Fruit fly (Drosophila melanogaster) whole organism, embryonic: ENCODE data around the gene chb.

Experiments used
- Asciz ChIP-seq: fragments of 200-800 bp; sonication (Bioruptor generic); optimal IDR thresholded peaks from 2 replicates; lab custom pipeline; 2017; ENCODE audit warnings: missing biosample characterization, mild to moderate bottlenecking, missing genetic modification characterization, missing genetic modification reagents
- CG10543 ChIP-seq: fragments of 200-800 bp; sonication (Bioruptor generic); optimal IDR thresholded peaks from 3 replicates; lab custom pipeline; 2017; ENCODE audit warnings: missing biosample characterization, mild to moderate bottlenecking, missing genetic modification characterization, moderate library complexity
- CG10565 ChIP-seq: fragments of 200-800 bp; sonication (Bioruptor generic); optimal IDR thresholded peaks from 3 replicates; lab custom pipeline; 2016; ENCODE audit warnings: missing biosample characterization, mild to moderate bottlenecking, missing genetic modification characterization
- CG13287 ChIP-seq: fragments of 200-800 bp; sonication (Bioruptor generic); IDR thresholded peaks from 2 replicates; pipeline ENCODE4 v1.3.6; 2022; ENCODE audit warnings: missing biosample characterization, missing genetic modification characterization; ENCODE audit not compliant: partially characterized antibody
- CG13624 ChIP-seq: fragments of 200-800 bp; sonication (Bioruptor generic); optimal IDR thresholded peaks from 2 replicates; lab custom pipeline; 2016; ENCODE audit warnings: missing biosample characterization, missing genetic modification characterization
- CG13775 ChIP-seq: fragments of 200-800 bp; sonication (Bioruptor generic); optimal IDR thresholded peaks from 3 replicates; lab custom pipeline; 2017; ENCODE audit warnings: missing biosample characterization, mild to moderate bottlenecking, missing genetic modification characterization
- CG15073 ChIP-seq: fragments of 200-800 bp; sonication (Bioruptor generic); optimal IDR thresholded peaks from 2 replicates; lab custom pipeline; 2016; ENCODE audit warnings: missing biosample characterization, missing genetic modification characterization
- CG1602 ChIP-seq: fragments of 200-800 bp; sonication (Bioruptor generic); optimal IDR thresholded peaks from 3 replicates; lab custom pipeline; 2016; ENCODE audit warnings: missing biosample characterization, missing genetic modification characterization
- CG16813 ChIP-seq: fragments of 200-800 bp; sonication (Bioruptor generic); IDR thresholded peaks from 3 replicates; pipeline ENCODE4 v1.3.6; 2022; ENCODE audit warnings: missing biosample characterization, missing genetic modification characterization; ENCODE audit not compliant: partially characterized antibody
- CG31224 ChIP-seq: fragments of 200-800 bp; sonication (Bioruptor generic); IDR thresholded peaks from 2 replicates; pipeline ENCODE4 v1.3.6; 2022; ENCODE audit warnings: missing biosample characterization, missing genetic modification characterization
- CG4328 ChIP-seq: fragments of 200-800 bp; sonication (Bioruptor generic); optimal IDR thresholded peaks from 3 replicates; lab custom pipeline; 2017; ENCODE audit warnings: missing biosample characterization, missing genetic modification reagents, missing genetic modification characterization
- CG4707 ChIP-seq: fragments of 200-800 bp; sonication (Bioruptor generic); optimal IDR thresholded peaks from 2 replicates; lab custom pipeline; 2018; ENCODE audit warnings: missing biosample characterization, mild to moderate bottlenecking, missing genetic modification characterization, moderate library complexity
- CG5245 ChIP-seq: fragments of 200-800 bp; sonication (Bioruptor generic); optimal IDR thresholded peaks from 3 replicates; lab custom pipeline; 2016; ENCODE audit warnings: missing biosample characterization, missing genetic modification characterization
- CG5953 ChIP-seq: fragments of 200-800 bp; sonication (Bioruptor generic); IDR thresholded peaks from 2 replicates; pipeline ENCODE4 v1.3.6; 2022; ENCODE audit warnings: missing biosample characterization, missing genetic modification characterization
- CG6175 ChIP-seq: fragments of 200-800 bp; sonication (Bioruptor generic); IDR thresholded peaks from 3 replicates; pipeline ENCODE4 v1.3.6; 2022; ENCODE audit warnings: missing biosample characterization, missing genetic modification characterization
- CG6254 ChIP-seq: fragments of 200-800 bp; sonication (Bioruptor generic); optimal IDR thresholded peaks from 3 replicates; lab custom pipeline; 2017; ENCODE audit warnings: mild to moderate bottlenecking, missing biosample characterization, missing genetic modification reagents, missing genetic modification characterization
- CG6765 ChIP-seq: fragments of 200-800 bp; sonication (Bioruptor generic); optimal IDR thresholded peaks from 3 replicates; lab custom pipeline; 2017; ENCODE audit warnings: missing biosample characterization, mild to moderate bottlenecking, missing genetic modification characterization
- D19A ChIP-seq: fragments of 200-800 bp; optimal IDR thresholded peaks from 3 replicates; lab custom pipeline; 2019; ENCODE audit warnings: missing biosample characterization, mild to moderate bottlenecking, missing genetic modification characterization, moderate library complexity
- Doc3 ChIP-seq: fragments of 200-800 bp; sonication (Bioruptor generic); IDR thresholded peaks from 3 replicates; pipeline ENCODE4 v1.3.6; 2022; ENCODE audit warnings: missing biosample characterization, missing genetic modification characterization; ENCODE audit not compliant: partially characterized antibody
- Drgx ChIP-seq: fragments of 200-800 bp; sonication (Bioruptor generic); IDR thresholded peaks from 2 replicates; pipeline ENCODE4 v1.3.6; 2022; ENCODE audit warnings: missing biosample characterization, missing genetic modification characterization
- E2f1 ChIP-seq: fragments of 200-800 bp; sonication (Bioruptor generic); IDR thresholded peaks from 2 replicates; pipeline ENCODE4 v1.3.6; 2022; ENCODE audit warnings: missing biosample characterization, missing genetic modification characterization
- Ets97D ChIP-seq: fragments of 200-800 bp; sonication (Bioruptor generic); optimal IDR thresholded peaks from 3 replicates; lab custom pipeline; 2016; ENCODE audit warnings: missing biosample characterization, missing genetic modification characterization
- Optix ChIP-seq: fragments of 200-800 bp; sonication (Bioruptor generic); IDR thresholded peaks from 3 replicates; pipeline ENCODE4 v1.3.6; 2022; ENCODE audit warnings: missing biosample characterization, missing genetic modification characterization
- Vsx1 ChIP-seq: fragments of 200-800 bp; sonication (Bioruptor generic); optimal IDR thresholded peaks from 2 replicates; lab custom pipeline; 2017; ENCODE audit warnings: missing biosample characterization, mild to moderate bottlenecking, missing genetic modification characterization, missing genetic modification reagents
- bcd ChIP-seq: fragments of 200-800 bp; sonication (Bioruptor generic); optimal IDR thresholded peaks from 2 replicates; lab custom pipeline; 2017; ENCODE audit warnings: missing biosample characterization, mild to moderate bottlenecking, missing genetic modification characterization
- cas ChIP-seq: fragments of 200-800 bp; sonication (Bioruptor generic); IDR thresholded peaks from 2 replicates; pipeline ENCODE4 v1.3.6; 2022; ENCODE audit warnings: missing biosample characterization, missing genetic modification characterization
- corto ChIP-seq: fragments of 200-800 bp; sonication (Bioruptor generic); optimal IDR thresholded peaks from 2 replicates; lab custom pipeline; 2016; ENCODE audit warnings: missing biosample characterization, mild to moderate bottlenecking, missing genetic modification characterization, moderate library complexity
- emc ChIP-seq: fragments of 200-800 bp; sonication (Bioruptor generic); optimal IDR thresholded peaks from 2 replicates; lab custom pipeline; 2016; ENCODE audit warnings: missing biosample characterization, missing genetic modification characterization
- ftz-f1 ChIP-seq: fragments of 200-800 bp; sonication (Bioruptor generic); optimal IDR thresholded peaks from 2 replicates; lab custom pipeline; 2016; ENCODE audit warnings: missing biosample characterization, missing genetic modification characterization
- gce ChIP-seq: fragments of 200-800 bp; sonication (Bioruptor generic); IDR thresholded peaks from 3 replicates; pipeline ENCODE4 v1.3.6; 2022; ENCODE audit warnings: missing biosample characterization, missing genetic modification characterization
- grau ChIP-seq: fragments of 200-800 bp; optimal IDR thresholded peaks from 3 replicates; lab custom pipeline; 2019; ENCODE audit warnings: missing biosample characterization, mild to moderate bottlenecking, missing genetic modification characterization, moderate library complexity
- hbn ChIP-seq: fragments of 200-800 bp; sonication (Bioruptor generic); IDR thresholded peaks from 2 replicates; pipeline ENCODE4 v1.3.6; 2022; ENCODE audit warnings: missing biosample characterization, missing genetic modification characterization; ENCODE audit not compliant: partially characterized antibody
- insv ChIP-seq, 2 experiments: fragments of 200-800 bp; sonication (Bioruptor generic); optimal IDR thresholded peaks; 3 replicates each; lab custom pipeline; 2016 to 2018; ENCODE audit warnings: missing biosample characterization in 2 of 2, missing genetic modification characterization in 2 of 2
- jumu ChIP-seq: fragments of 200-800 bp; sonication (Bioruptor generic); optimal IDR thresholded peaks from 3 replicates; lab custom pipeline; 2016; ENCODE audit warnings: missing biosample characterization, missing genetic modification characterization
- klu ChIP-seq: fragments of 200-800 bp; sonication (Bioruptor generic); IDR thresholded peaks from 2 replicates; pipeline ENCODE4 v1.3.6; 2022; ENCODE audit warnings: missing biosample characterization, missing genetic modification characterization
- lab ChIP-seq: fragments of 200-800 bp; sonication (Bioruptor generic); optimal IDR thresholded peaks from 3 replicates; lab custom pipeline; 2017; ENCODE audit warnings: missing biosample characterization, missing genetic modification characterization, mild to moderate bottlenecking, moderate library complexity, missing genetic modification reagents
- lilli ChIP-seq: fragments of 200-800 bp; sonication (Bioruptor generic); optimal IDR thresholded peaks from 3 replicates; lab custom pipeline; 2016; ENCODE audit warnings: missing biosample characterization, missing genetic modification characterization
- lov ChIP-seq, 2 experiments: fragments of 200-800 bp in 1 of 2; fragments of >200 bp in 1 of 2; sonication (Bioruptor generic) in 1 of 2; IDR thresholded peaks in 1 of 2; optimal IDR thresholded peaks in 1 of 2; 2 replicates in 1 of 2; 3 replicates in 1 of 2; pipeline versions ENCODE4 v1.3.6 to Lab custom; 2017 to 2022; ENCODE audit warnings: missing biosample characterization in 1 of 2, missing genetic modification characterization in 1 of 2
- nmo ChIP-seq: fragments of 200-800 bp; sonication (Bioruptor generic); optimal IDR thresholded peaks from 2 replicates; lab custom pipeline; 2018; ENCODE audit warnings: missing biosample characterization, mild to moderate bottlenecking, missing genetic modification characterization, moderate library complexity
- onecut ChIP-seq: fragments of 200-800 bp; sonication (Bioruptor generic); IDR thresholded peaks from 2 replicates; pipeline ENCODE4 v1.3.6; 2022; ENCODE audit warnings: missing biosample characterization, missing genetic modification characterization
- pan ChIP-seq, 4 experiments: fragments of >200 bp in 3 of 4; fragments of 200-800 bp in 1 of 4; sonication (Bioruptor generic) in 1 of 4; optimal IDR thresholded peaks in 3 of 4; IDR thresholded peaks in 1 of 4; 2 replicates each; pipeline versions ENCODE4 v1.3.6 to Lab custom; 2017 to 2022; ENCODE audit warnings: missing biosample characterization in 2 of 4, missing genetic modification characterization in 2 of 4, mixed read lengths in 1 of 4
- pho ChIP-seq: fragments of 200-800 bp; sonication (Bioruptor generic); optimal IDR thresholded peaks from 2 replicates; lab custom pipeline; 2016; ENCODE audit warnings: missing biosample characterization, missing genetic modification characterization
- pum ChIP-seq: fragments of 200-800 bp; sonication (Bioruptor generic); optimal IDR thresholded peaks from 2 replicates; lab custom pipeline; 2016; ENCODE audit warnings: missing biosample characterization, missing genetic modification characterization
- sc ChIP-seq, 3 experiments: fragments of >200 bp in 2 of 3; fragments of 200-800 bp in 1 of 3; sonication (Bioruptor generic) in 1 of 3; optimal IDR thresholded peaks; 2 replicates in 2 of 3; 3 replicates in 1 of 3; lab custom pipeline; 2017; ENCODE audit warnings: mild to moderate bottlenecking in 1 of 3, missing biosample characterization in 1 of 3, missing genetic modification characterization in 1 of 3, missing genetic modification reagents in 1 of 3
- tll ChIP-seq, 2 experiments: fragments of 200-800 bp in 1 of 2; fragments of >200 bp in 1 of 2; sonication (Bioruptor generic) in 1 of 2; optimal IDR thresholded peaks; 2 replicates each; lab custom pipeline; 2017 to 2019; ENCODE audit warnings: missing biosample characterization in 2 of 2, missing genetic modification characterization in 2 of 2, mild to moderate bottlenecking in 1 of 2, moderate library complexity in 1 of 2
- wek ChIP-seq: fragments of 200-800 bp; sonication (Bioruptor generic); optimal IDR thresholded peaks from 3 replicates; lab custom pipeline; 2018; ENCODE audit warnings: missing biosample characterization, mild to moderate bottlenecking, missing genetic modification characterization, moderate library complexity
- z ChIP-seq: fragments of 200-800 bp; sonication (Bioruptor generic); IDR thresholded peaks from 3 replicates; pipeline ENCODE4 v1.3.6; 2022; ENCODE audit warnings: missing biosample characterization, missing genetic modification characterization
- zen2 ChIP-seq: fragments of 200-800 bp; sonication (Bioruptor generic); IDR thresholded peaks from 3 replicates; pipeline ENCODE4 v1.3.6; 2022; ENCODE audit warnings: missing biosample characterization, missing genetic modification characterization; ENCODE audit not compliant: partially characterized antibody

chb gene

DNA sequence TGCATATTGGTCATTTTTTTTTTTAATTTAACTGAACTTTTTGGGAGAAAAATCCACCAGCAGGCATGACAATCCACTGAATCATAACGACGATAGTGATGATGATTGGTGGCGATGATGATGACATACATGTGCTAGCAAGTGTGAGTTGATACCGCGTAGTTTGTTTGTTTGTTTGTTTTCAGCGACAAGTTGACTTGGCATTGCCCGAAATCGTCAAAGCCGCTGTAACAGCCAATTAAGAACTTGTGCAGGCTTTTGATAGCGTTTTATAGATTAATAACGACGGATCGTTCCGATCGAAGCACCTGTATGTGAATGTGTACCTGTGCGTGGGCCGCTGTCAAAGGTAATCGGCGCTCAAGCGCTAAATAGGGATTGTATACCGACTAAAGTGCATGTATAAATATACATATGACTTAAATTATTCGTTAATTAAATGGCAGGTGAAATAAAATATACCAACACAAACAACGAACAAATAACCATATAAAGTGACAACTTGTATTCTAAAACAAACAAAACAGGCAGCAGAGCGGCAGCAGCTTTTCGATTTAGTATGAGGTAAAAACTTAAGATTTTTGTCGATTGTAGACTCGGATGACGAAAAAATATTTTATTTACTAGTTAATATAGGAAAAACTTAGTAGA, 28.7 kb downstream of the chb start (continued):
- no peak for TF ChIP-seq emc
- no peak for TF ChIP-seq lilli (GFP tag; lab: Kevin White, UChicago)
- no peak for TF ChIP-seq lov (optimal IDR thresholded peaks at IDR 0.05; lab: Kevin White, UChicago)
- no peak for TF ChIP-seq lov (GFP tag; IDR thresholded peaks at IDR 0.05; lab: Robert Waterston, UW)
- no peak for TF ChIP-seq CG15073
- no peak for TF ChIP-seq tll (GFP tag; optimal IDR thresholded peaks at IDR 0.05; lab: Kevin White, UChicago)
- no peak for TF ChIP-seq CG31224
- TF ChIP-seq corto (GFP tag; lab: Kevin White, UChicago), result no peak
- TF ChIP-seq insv (GFP tag; optimal IDR thresholded peaks at IDR 0.05; lab: Kevin White, UChicago), result no peak
- no peak for TF ChIP-seq D19A (tag; lab: Kevin White, UChicago)
- 0 out of 2 replicates have a peak, but pooled peaks have one; percentile 18 for TF ChIP-seq cas (GFP tag; lab: Robert Waterston, UW)
- TF ChIP-seq CG13775 (GFP tag; lab: Kevin White, UChicago), result no peak
- TF ChIP-seq CG4707 (GFP tag; lab: Kevin White, UChicago), result no peak
- TF ChIP-seq gce, result no peak
- TF ChIP-seq CG4328 (GFP tag; lab: Kevin White, UChicago), result no peak
- 0 out of 2 replicates have a peak, but pooled peaks have one; percentile 27 for TF ChIP-seq Drgx (GFP tag; lab: Robert Waterston, UW)
- no peak for TF ChIP-seq pum (GFP tag; lab: Kevin White, UChicago)
- no peak for TF ChIP-seq hbn
- no peak for TF ChIP-seq CG5245 (GFP tag; lab: Kevin White, UChicago)
- no peak for TF ChIP-seq Asciz (GFP tag; lab: Kevin White, UChicago)
- TF ChIP-seq zen2, result no peak
- TF ChIP-seq z (GFP tag; lab: Robert Waterston, UW), result no peak
- peak; percentile 82 for TF ChIP-seq Vsx1 (GFP tag; lab: Kevin White, UChicago)
- TF ChIP-seq CG6254, result no peak
- TF ChIP-seq Doc3 (GFP tag; lab: Robert Waterston, UW), result no peak
- TF ChIP-seq CG10543 (GFP tag; lab: Kevin White, UChicago), result no peak
- TF ChIP-seq CG10565, result no peak
- no peak for TF ChIP-seq CG5953
- no peak for TF ChIP-seq pan (optimal IDR thresholded peaks at IDR 0.05; lab: Kevin White, UChicago)
- no peak for TF ChIP-seq pan (GFP tag; optimal IDR thresholded peaks at IDR 0.05 in 1 of 2, IDR thresholded peaks at IDR 0.05 in 1 of 2)
- no peak for TF ChIP-seq jumu (GFP tag; lab: Kevin White, UChicago)
- no peak for TF ChIP-seq klu (GFP tag; lab: Robert Waterston, UW)
- no peak for TF ChIP-seq CG16813 (GFP tag; lab: Robert Waterston, UW)
- no peak for TF ChIP-seq pho (GFP tag; lab: Kevin White, UChicago)
- 0 out of 3 replicates have a peak, but pooled peaks have one; percentile 19 for TF ChIP-seq Optix (GFP tag; lab: Robert Waterston, UW)
- TF ChIP-seq Ets97D, result no peak
- TF ChIP-seq CG13287 (GFP tag; lab: Robert Waterston, UW), result no peak
- TF ChIP-seq sc (optimal IDR thresholded peaks at IDR 0.05; lab: Kevin White, UChicago), result no peak
- TF ChIP-seq sc (GFP tag; optimal IDR thresholded peaks at IDR 0.05; lab: Kevin White, UChicago), result no peak
- no peak for TF ChIP-seq nmo (GFP tag; lab: Kevin White, UChicago)
- no peak for TF ChIP-seq onecut (GFP tag; lab: Robert Waterston, UW)
- no peak for TF ChIP-seq CG13624 (GFP tag; lab: Kevin White, UChicago)
- TF ChIP-seq lab (GFP tag; lab: Kevin White, UChicago), result peak; percentile 5
- no peak for TF ChIP-seq CG1602 (GFP tag; lab: Kevin White, UChicago)
- no peak for TF ChIP-seq ftz-f1 (GFP tag; lab: Kevin White, UChicago)
- TF ChIP-seq bcd (GFP tag; lab: Kevin White, UChicago), result no peak
- TF ChIP-seq CG6175 (GFP tag; lab: Robert Waterston, UW), result no peak
- no peak for TF ChIP-seq E2f1 (GFP tag; lab: Robert Waterston, UW)
- TF ChIP-seq wek (GFP tag; lab: Kevin White, UChicago), result peak; percentile 53
- TF ChIP-seq grau, result no peak
- no peak for TF ChIP-seq CG6765 (GFP tag; lab: Kevin White, UChicago)
